Fruit fly (Drosophila melanogaster) whole organism, embryonic: ENCODE data around the gene Mob3.
A peak's percentile ranks its signal among the peaks of the same experiment; 100 is the strongest.

Experiments
- Bdp1 ChIP-seq: fragments of 200-800 bp; sonication (Bioruptor generic); optimal IDR thresholded peaks from 3 replicates; lab custom pipeline; 2016; ENCODE audit warnings: missing biosample characterization, missing genetic modification characterization
- Blimp-1 ChIP-seq: fragments of 200-800 bp; sonication (Bioruptor generic); optimal IDR thresholded peaks from 3 replicates; lab custom pipeline; 2018; ENCODE audit warnings: missing biosample characterization, missing genetic modification characterization, mild to moderate bottlenecking, moderate library complexity, missing genetic modification reagents
- CG10209 ChIP-seq: fragments of 200-800 bp; sonication (Bioruptor generic); optimal IDR thresholded peaks from 3 replicates; lab custom pipeline; 2017; ENCODE audit warnings: missing biosample characterization, mild to moderate bottlenecking, missing genetic modification characterization, missing genetic modification reagents
- CG13624 ChIP-seq: fragments of 200-800 bp; sonication (Bioruptor generic); optimal IDR thresholded peaks from 2 replicates; lab custom pipeline; 2016; ENCODE audit warnings: missing biosample characterization, missing genetic modification characterization
- CG15514 ChIP-seq: fragments of 200-800 bp; sonication (Bioruptor generic); optimal IDR thresholded peaks from 3 replicates; lab custom pipeline; 2017; ENCODE audit warnings: missing biosample characterization, missing genetic modification characterization, mild to moderate bottlenecking, moderate library complexity, missing genetic modification reagents
- CG16779 ChIP-seq: fragments of 200-800 bp; sonication (Bioruptor generic); IDR thresholded peaks from 2 replicates; pipeline ENCODE4 v1.3.6; 2022; ENCODE audit warnings: missing biosample characterization, missing genetic modification characterization
- CG16815 ChIP-seq: fragments of 200-800 bp; sonication (Bioruptor generic); optimal IDR thresholded peaks from 3 replicates; lab custom pipeline; 2017; ENCODE audit warnings: missing biosample characterization, mild to moderate bottlenecking, missing genetic modification characterization
- CG17802 ChIP-seq: fragments of 200-800 bp; sonication (Bioruptor generic); optimal IDR thresholded peaks from 2 replicates; lab custom pipeline; 2018; ENCODE audit warnings: missing biosample characterization, mild to moderate bottlenecking, missing genetic modification characterization, moderate library complexity
- CG17829 ChIP-seq: fragments of 200-800 bp; optimal IDR thresholded peaks from 2 replicates; lab custom pipeline; 2019; ENCODE audit warnings: missing biosample characterization, mild to moderate bottlenecking, missing genetic modification characterization, moderate library complexity
- CG2129 ChIP-seq: fragments of 200-800 bp; sonication (Bioruptor generic); IDR thresholded peaks from 2 replicates; pipeline ENCODE4 v1.3.6; 2022; ENCODE audit warnings: missing biosample characterization, missing genetic modification characterization; ENCODE audit not compliant: partially characterized antibody
- CG30431 ChIP-seq: fragments of 200-800 bp; sonication (Bioruptor generic); optimal IDR thresholded peaks from 2 replicates; lab custom pipeline; 2017; ENCODE audit warnings: missing biosample characterization, missing genetic modification characterization
- CG31365 ChIP-seq: fragments of 200-800 bp; sonication (Bioruptor generic); optimal IDR thresholded peaks from 2 replicates; lab custom pipeline; 2018; ENCODE audit warnings: missing biosample characterization, mild to moderate bottlenecking, missing genetic modification characterization
- CG32772 ChIP-seq: fragments of 200-800 bp; sonication (Bioruptor generic); IDR thresholded peaks from 2 replicates; pipeline ENCODE4 v1.3.6; 2022; ENCODE audit warnings: missing biosample characterization, missing genetic modification characterization
- CG3407 ChIP-seq: fragments of 200-800 bp; sonication (Bioruptor generic); optimal IDR thresholded peaks from 2 replicates; lab custom pipeline; 2018; ENCODE audit warnings: missing biosample characterization, mild to moderate bottlenecking, missing genetic modification characterization
- CG42726 ChIP-seq: fragments of 200-800 bp; sonication (Bioruptor generic); IDR thresholded peaks from 2 replicates; pipeline ENCODE4 v1.3.6; 2022; ENCODE audit warnings: missing biosample characterization, missing genetic modification characterization; ENCODE audit not compliant: partially characterized antibody
- CG4617 ChIP-seq: fragments of 200-800 bp; sonication (Bioruptor generic); optimal IDR thresholded peaks from 3 replicates; lab custom pipeline; 2016; ENCODE audit warnings: missing biosample characterization, missing genetic modification characterization, borderline replicate concordance
- CG5245 ChIP-seq: fragments of 200-800 bp; sonication (Bioruptor generic); optimal IDR thresholded peaks from 3 replicates; lab custom pipeline; 2016; ENCODE audit warnings: missing biosample characterization, missing genetic modification characterization
- CG6791 ChIP-seq: fragments of 200-800 bp; sonication (Bioruptor generic); IDR thresholded peaks from 3 replicates; pipeline ENCODE4 v1.3.6; 2022; ENCODE audit warnings: missing biosample characterization, missing genetic modification characterization; ENCODE audit not compliant: partially characterized antibody
- CG7271 ChIP-seq: fragments of 200-800 bp; sonication (Bioruptor generic); optimal IDR thresholded peaks from 2 replicates; lab custom pipeline; 2018; ENCODE audit warnings: missing biosample characterization, mild to moderate bottlenecking, missing genetic modification characterization, moderate library complexity
- CG7839 ChIP-seq: fragments of 200-800 bp; sonication (Bioruptor generic); optimal IDR thresholded peaks from 3 replicates; lab custom pipeline; 2018; ENCODE audit warnings: missing biosample characterization, mild to moderate bottlenecking, missing genetic modification characterization, moderate library complexity
- CG9215 ChIP-seq: fragments of 200-800 bp; sonication (Bioruptor generic); IDR thresholded peaks from 2 replicates; pipeline ENCODE4 v1.3.6; 2022; ENCODE audit warnings: missing biosample characterization, missing genetic modification characterization
- CG9817 ChIP-seq: fragments of 200-800 bp; sonication (Bioruptor generic); optimal IDR thresholded peaks from 2 replicates; lab custom pipeline; 2018; ENCODE audit warnings: missing biosample characterization, mild to moderate bottlenecking, missing genetic modification characterization, moderate library complexity
- CHES-1-like ChIP-seq: fragments of 200-800 bp; sonication (Bioruptor generic); optimal IDR thresholded peaks from 2 replicates; lab custom pipeline; 2016; ENCODE audit warnings: missing biosample characterization, missing genetic modification characterization
- D ChIP-seq, 2 experiments: fragments of 200-800 bp in 1 of 2; fragments of >200 bp in 1 of 2; sonication (Bioruptor generic) in 1 of 2; optimal IDR thresholded peaks; 2 replicates in 1 of 2; 3 replicates in 1 of 2; lab custom pipeline; 2017; ENCODE audit warnings: mild to moderate bottlenecking in 1 of 2, missing biosample characterization in 1 of 2, missing genetic modification characterization in 1 of 2, missing genetic modification reagents in 1 of 2
- Doc3 ChIP-seq: fragments of 200-800 bp; sonication (Bioruptor generic); IDR thresholded peaks from 3 replicates; pipeline ENCODE4 v1.3.6; 2022; ENCODE audit warnings: missing biosample characterization, missing genetic modification characterization; ENCODE audit not compliant: partially characterized antibody
- Fer2 ChIP-seq: fragments of 200-800 bp; sonication (Bioruptor generic); optimal IDR thresholded peaks from 2 replicates; lab custom pipeline; 2018; ENCODE audit warnings: missing biosample characterization, mild to moderate bottlenecking, missing genetic modification characterization, moderate library complexity
- H2.0 ChIP-seq: fragments of 200-800 bp; sonication (Bioruptor generic); IDR thresholded peaks from 2 replicates; pipeline ENCODE4 v1.3.6; 2022; ENCODE audit warnings: missing biosample characterization, missing genetic modification characterization
- MESR4 ChIP-seq: fragments of 200-800 bp; sonication (Bioruptor generic); optimal IDR thresholded peaks from 2 replicates; lab custom pipeline; 2018; ENCODE audit warnings: missing biosample characterization, mild to moderate bottlenecking, missing genetic modification characterization, moderate library complexity
- Mrtf ChIP-seq: fragments of 200-800 bp; sonication (Bioruptor generic); IDR thresholded peaks from 3 replicates; pipeline ENCODE4 v1.3.6; 2022; ENCODE audit warnings: missing biosample characterization, missing genetic modification characterization
- NK7.1 ChIP-seq: fragments of 200-800 bp; sonication (Bioruptor generic); optimal IDR thresholded peaks from 3 replicates; lab custom pipeline; 2016; ENCODE audit warnings: missing biosample characterization, missing genetic modification characterization
- Optix ChIP-seq: fragments of 200-800 bp; sonication (Bioruptor generic); IDR thresholded peaks from 3 replicates; pipeline ENCODE4 v1.3.6; 2022; ENCODE audit warnings: missing biosample characterization, missing genetic modification characterization
- Sox102F ChIP-seq: fragments of 200-800 bp; sonication (Bioruptor generic); optimal IDR thresholded peaks from 2 replicates; lab custom pipeline; 2018; ENCODE audit warnings: missing biosample characterization, mild to moderate bottlenecking, missing genetic modification characterization, moderate library complexity
- ato ChIP-seq: fragments of 200-800 bp; sonication (Bioruptor generic); IDR thresholded peaks from 2 replicates; pipeline ENCODE4 v1.3.6; 2022; ENCODE audit warnings: missing biosample characterization, missing genetic modification characterization; ENCODE audit not compliant: partially characterized antibody
- br ChIP-seq: fragments of >200 bp; optimal IDR thresholded peaks from 2 replicates; lab custom pipeline; 2017
- dm ChIP-seq: fragments of 200-800 bp; sonication (Bioruptor generic); optimal IDR thresholded peaks from 3 replicates; lab custom pipeline; 2016; ENCODE audit warnings: missing biosample characterization, missing genetic modification characterization
- emc ChIP-seq: fragments of 200-800 bp; sonication (Bioruptor generic); optimal IDR thresholded peaks from 2 replicates; lab custom pipeline; 2016; ENCODE audit warnings: missing biosample characterization, missing genetic modification characterization
- esg ChIP-seq: fragments of 200-800 bp; sonication (Bioruptor generic); conservative IDR thresholded peaks from 2 replicates; pipeline ENCODE4 v1.3.6; 2022; ENCODE audit warnings: missing biosample characterization, missing genetic modification characterization
- gsb ChIP-seq: fragments of 200-800 bp; sonication (Bioruptor generic); IDR thresholded peaks from 2 replicates; pipeline ENCODE4 v1.3.6; 2022; ENCODE audit warnings: missing biosample characterization, missing genetic modification characterization
- ind ChIP-seq: fragments of 200-800 bp; sonication (Bioruptor generic); optimal IDR thresholded peaks from 3 replicates; lab custom pipeline; 2016; ENCODE audit warnings: missing biosample characterization, missing genetic modification characterization
- ken ChIP-seq: fragments of 200-800 bp; sonication (Bioruptor generic); IDR thresholded peaks from 3 replicates; pipeline ENCODE4 v1.3.6; 2022; ENCODE audit warnings: missing biosample characterization, missing genetic modification characterization
- onecut ChIP-seq: fragments of 200-800 bp; sonication (Bioruptor generic); IDR thresholded peaks from 2 replicates; pipeline ENCODE4 v1.3.6; 2022; ENCODE audit warnings: missing biosample characterization, missing genetic modification characterization
- pros ChIP-seq: fragments of 200-800 bp; sonication (Bioruptor generic); optimal IDR thresholded peaks from 3 replicates; lab custom pipeline; 2019; ENCODE audit warnings: missing biosample characterization, mild to moderate bottlenecking, missing genetic modification characterization, moderate library complexity
- pum ChIP-seq: fragments of 200-800 bp; sonication (Bioruptor generic); optimal IDR thresholded peaks from 2 replicates; lab custom pipeline; 2016; ENCODE audit warnings: missing biosample characterization, missing genetic modification characterization
- rib ChIP-seq: fragments of 200-800 bp; sonication (Bioruptor generic); IDR thresholded peaks from 2 replicates; pipeline ENCODE4 v1.3.6; 2022; ENCODE audit warnings: missing biosample characterization, missing genetic modification characterization
- row ChIP-seq: fragments of 200-800 bp; sonication (Bioruptor generic); IDR thresholded peaks from 3 replicates; pipeline ENCODE4 v1.3.6; 2022; ENCODE audit warnings: missing biosample characterization, missing genetic modification characterization
- run ChIP-seq: fragments of 200-800 bp; sonication (Bioruptor generic); optimal IDR thresholded peaks from 3 replicates; lab custom pipeline; 2018; ENCODE audit warnings: missing biosample characterization, mild to moderate bottlenecking, missing genetic modification characterization
- sc ChIP-seq, 3 experiments: fragments of >200 bp in 2 of 3; fragments of 200-800 bp in 1 of 3; sonication (Bioruptor generic) in 1 of 3; optimal IDR thresholded peaks; 2 replicates in 2 of 3; 3 replicates in 1 of 3; lab custom pipeline; 2017; ENCODE audit warnings: mild to moderate bottlenecking in 1 of 3, missing biosample characterization in 1 of 3, missing genetic modification characterization in 1 of 3, missing genetic modification reagents in 1 of 3
- slp2 ChIP-seq: fragments of 200-800 bp; sonication (Bioruptor generic); optimal IDR thresholded peaks from 2 replicates; lab custom pipeline; 2016; ENCODE audit warnings: missing biosample characterization, missing genetic modification characterization
- so ChIP-seq: fragments of 200-800 bp; sonication (Bioruptor generic); IDR thresholded peaks from 3 replicates; pipeline ENCODE4 v1.3.6; 2022; ENCODE audit warnings: missing biosample characterization, missing genetic modification characterization
- toy ChIP-seq: fragments of 200-800 bp; sonication (Bioruptor generic); IDR thresholded peaks from 2 replicates; pipeline ENCODE4 v1.3.6; 2022; ENCODE audit warnings: missing biosample characterization, missing genetic modification characterization

Gene Mob3

dm6 chr2L:10303786-10304185 lies 38.6 kb downstream of the Mob3 start, which contains the start of gene nmd (continued):
- no peak for TF ChIP-seq ind
- no peak for TF ChIP-seq gsb (GFP tag; lab: Robert Waterston, UW)
- TF ChIP-seq CG7271 (tag; lab: Kevin White, UChicago), result no peak
- no peak for TF ChIP-seq rib (GFP tag; lab: Robert Waterston, UW)
- TF ChIP-seq CG5245 (GFP tag; lab: Kevin White, UChicago), result no peak
- 0 out of 3 replicates have a peak, but pooled peaks have one; percentile 22 for TF ChIP-seq CG6791 (GFP tag; lab: Robert Waterston, UW)
- TF ChIP-seq CHES-1-like (GFP tag; lab: Kevin White, UChicago), result no peak
- peak; percentile 2 for TF ChIP-seq CG7839 (tag; lab: Kevin White, UChicago)
- no peak for TF ChIP-seq Bdp1
- no peak for TF ChIP-seq CG17802
- no peak for TF ChIP-seq Mrtf (GFP tag; lab: Robert Waterston, UW)
- no peak for TF ChIP-seq emc (GFP tag; lab: Kevin White, UChicago)
- peak; percentile 77 for TF ChIP-seq MESR4 (GFP tag; lab: Kevin White, UChicago)
- peak; percentile 32; the same call in 1 of the 2 replicates for TF ChIP-seq onecut
- no peak for TF ChIP-seq Blimp-1
- peak; percentile 16 for TF ChIP-seq CG9817 (tag; lab: Kevin White, UChicago)
- no peak for TF ChIP-seq so (GFP tag; lab: Robert Waterston, UW)
- no peak for TF ChIP-seq Optix
- TF ChIP-seq CG13624 (GFP tag; lab: Kevin White, UChicago), result no peak
- no peak for TF ChIP-seq toy (GFP tag; lab: Robert Waterston, UW)
- no peak for TF ChIP-seq CG31365
- no peak for TF ChIP-seq esg (GFP tag; lab: Robert Waterston, UW)
- TF ChIP-seq ken (GFP tag; lab: Robert Waterston, UW), result 0 out of 3 replicates have a peak, but pooled peaks have one; percentile 9
- no peak for TF ChIP-seq CG9215 (GFP tag; lab: Robert Waterston, UW)
- no peak for TF ChIP-seq sc (optimal IDR thresholded peaks at IDR 0.05; lab: Kevin White, UChicago)
- no peak for TF ChIP-seq sc (GFP tag; optimal IDR thresholded peaks at IDR 0.05; lab: Kevin White, UChicago)
- TF ChIP-seq Sox102F (GFP tag; lab: Kevin White, UChicago), result no peak
- no peak for TF ChIP-seq CG16815
- TF ChIP-seq CG3407 (GFP tag; lab: Kevin White, UChicago), result no peak
- no peak for TF ChIP-seq CG32772 (GFP tag; lab: Robert Waterston, UW)
- TF ChIP-seq dm (GFP tag; lab: Kevin White, UChicago), result peak; percentile 45
- TF ChIP-seq H2.0, result no peak
- no peak for TF ChIP-seq CG10209
- no peak for TF ChIP-seq CG2129
- peak; percentile 70 for TF ChIP-seq CG4617
- no peak for TF ChIP-seq Doc3 (GFP tag; lab: Robert Waterston, UW)
- no peak for TF ChIP-seq D (optimal IDR thresholded peaks at IDR 0.05; lab: Kevin White, UChicago)
- TF ChIP-seq D (GFP tag; optimal IDR thresholded peaks at IDR 0.05; lab: Kevin White, UChicago), result no peak
- no peak for TF ChIP-seq Fer2
- TF ChIP-seq CG30431, result no peak
- TF ChIP-seq slp2 (GFP tag; lab: Kevin White, UChicago), result no peak
- no peak for TF ChIP-seq br (lab: Kevin White, UChicago)
- no peak for TF ChIP-seq run (tag; lab: Kevin White, UChicago)
- TF ChIP-seq row (GFP tag; lab: Robert Waterston, UW), result peak; percentile 81
- peak; percentile 82 for TF ChIP-seq CG15514 (GFP tag; lab: Kevin White, UChicago)
- peak; percentile 13 for TF ChIP-seq CG17829 (tag; lab: Kevin White, UChicago)
- TF ChIP-seq NK7.1 (GFP tag; lab: Kevin White, UChicago), result no peak
- TF ChIP-seq ato (GFP tag; lab: Robert Waterston, UW), result no peak
- no peak for TF ChIP-seq pros (GFP tag; lab: Kevin White, UChicago)
- TF ChIP-seq CG42726, result no peak
- no peak for TF ChIP-seq CG16779
- TF ChIP-seq pum, result no peak
